Worm (Caenorhabditis elegans) whole organism, L2 larva: Measurements from ENCODE around the gene wip-1.

Experiments used
- C34F6.9 ChIP-seq: fragments of 150-350 bp; optimal IDR thresholded peaks from 2 replicates; lab custom pipeline; 2014; ENCODE audit warnings: missing biosample characterization, missing genetic modification characterization
- ama-1 ChIP-seq: fragments of 150-350 bp; optimal IDR thresholded peaks from 2 replicates; lab custom pipeline; 2018; ENCODE audit warnings: inconsistent platforms
- fos-1 ChIP-seq: fragments of 150-350 bp; optimal IDR thresholded peaks from 2 replicates; lab custom pipeline; 2014; ENCODE audit warnings: missing biosample characterization, missing genetic modification characterization
- lin-13 ChIP-seq: fragments of 150-350 bp; optimal IDR thresholded peaks from 2 replicates; lab custom pipeline; 2014; ENCODE audit warnings: missing biosample characterization, missing genetic modification reagents, missing genetic modification characterization
- mab-5 ChIP-seq: fragments of 150-350 bp; optimal IDR thresholded peaks from 2 replicates; lab custom pipeline; 2014; ENCODE audit warnings: missing biosample characterization, missing genetic modification characterization
- nhr-23 ChIP-seq: fragments of 150-350 bp; optimal IDR thresholded peaks from 2 replicates; lab custom pipeline; 2014; ENCODE audit warnings: missing biosample characterization, missing genetic modification reagents, missing genetic modification characterization
- unc-55 ChIP-seq: fragments of 150-350 bp; sonication (generic microtip); optimal IDR thresholded peaks from 3 replicates; lab custom pipeline; 2014; ENCODE audit warnings: missing biosample characterization, missing genetic modification reagents, missing genetic modification characterization
- unc-62 ChIP-seq: fragments of 150-350 bp; optimal IDR thresholded peaks from 2 replicates; lab custom pipeline; 2014; ENCODE audit warnings: missing biosample characterization, missing genetic modification reagents, missing genetic modification characterization

DNA sequence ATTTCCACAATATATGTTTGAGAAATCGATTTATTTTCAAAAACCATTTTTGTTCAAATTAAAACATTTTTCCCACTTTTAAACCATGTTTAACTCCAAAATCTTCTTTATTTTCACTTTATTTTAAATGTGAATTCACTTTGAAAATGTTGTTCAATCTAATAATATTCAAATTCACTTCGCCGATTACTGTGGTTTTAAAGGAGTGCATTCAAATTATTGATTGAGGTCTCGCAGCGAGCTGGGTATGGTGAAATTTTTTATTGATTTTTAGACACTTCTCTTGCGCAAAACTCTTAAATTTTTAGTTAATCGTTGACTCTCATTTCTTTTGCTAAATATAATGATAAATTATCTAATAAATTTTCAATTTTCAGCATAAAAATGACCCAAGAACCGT is 29.3 kb downstream of the wip-1 start, which contains the start of gene C45G9.5:
- TF ChIP-seq nhr-23 (no peak), unc-55 (no peak), ama-1 (lab: Kevin White, UChicago) (no peak), C34F6.9 (tag; lab: Kevin White, UChicago) (no peak), unc-62 (GFP tag; lab: Kevin White, UChicago) (no peak), fos-1 (tag; lab: Kevin White, UChicago) (no peak), mab-5 (no peak), lin-13 (GFP tag; lab: Kevin White, UChicago) (no peak)
